Worm (Caenorhabditis elegans): ENCODE data around the gene ZK1248.11.

DNA sequence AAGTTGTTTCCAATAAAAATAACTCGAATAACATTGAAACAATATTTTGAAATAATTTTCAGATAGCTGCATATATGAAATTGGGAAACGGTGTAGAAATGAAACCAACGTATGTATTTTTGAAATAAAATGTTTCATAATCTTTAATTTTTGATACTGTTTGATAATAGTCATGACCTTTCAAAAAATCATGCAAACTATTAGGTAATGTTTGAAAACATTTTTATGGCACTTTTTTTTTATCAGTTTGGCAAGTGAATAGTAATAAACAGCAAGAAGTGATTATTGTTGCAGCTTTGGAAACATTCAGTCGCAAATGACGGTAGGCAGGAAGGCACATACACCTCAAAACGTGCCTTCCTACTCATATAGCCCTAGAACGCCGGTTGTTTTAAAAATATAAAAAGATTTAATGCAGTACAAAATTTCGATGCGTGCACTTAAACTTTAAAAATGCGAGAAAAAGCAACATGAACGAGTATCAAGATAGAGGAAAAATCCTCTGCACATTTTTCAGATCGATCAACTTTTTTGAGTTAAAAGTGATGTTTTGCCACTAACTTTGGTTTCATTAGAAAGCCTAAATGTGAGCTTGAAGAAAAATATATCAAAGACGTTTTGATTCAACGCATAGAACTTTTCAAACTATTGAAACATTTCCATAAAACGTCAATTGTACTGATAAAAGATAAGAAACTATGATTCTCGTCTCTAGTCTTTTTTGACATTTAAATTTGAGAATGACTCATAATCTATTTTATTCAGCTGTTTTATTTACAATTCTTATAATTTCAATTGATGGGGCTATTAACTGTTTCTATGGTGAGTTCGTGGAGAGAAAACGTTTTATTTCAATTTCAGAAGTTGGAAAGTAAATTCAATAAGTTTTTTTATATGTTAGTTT, 37.3 kb upstream of the ZK1248.11 start, which contains the start of gene F55C12.19:
- TF ChIP-seq elt-3 (tag; optimal IDR thresholded peaks at IDR 0.05) (no peak), fos-1 (tag; optimal IDR thresholded peaks at IDR 0.05) (no peak), ztf-11 (tag; optimal IDR thresholded peaks at IDR 0.05) (no peak), aly-2 (tag; optimal IDR thresholded peaks at IDR 0.05) (no peak)

All from whole organism, L1 larva.